Worm (Caenorhabditis elegans) whole organism, late embryonic: ENCODE data around the gene Y10G11A.1.

Source experiments
- C08G9.2 ChIP-seq: sonication (generic microtip); optimal IDR thresholded peaks from 2 replicates; lab custom pipeline; 2016; ENCODE audit warnings: mild to moderate bottlenecking, missing genetic modification characterization, moderate library complexity, missing compliant biosample characterization
- C38D4.7 ChIP-seq: fragments of 200-800 bp; sonication (Bioruptor generic); optimal IDR thresholded peaks from 2 replicates; lab custom pipeline; 2018; ENCODE audit warnings: mild to moderate bottlenecking, missing genetic modification characterization, moderate library complexity, missing compliant biosample characterization
- T23F11.4 ChIP-seq: fragments of 200-800 bp; sonication (Bioruptor generic); optimal IDR thresholded peaks from 2 replicates; lab custom pipeline; 2018; ENCODE audit warnings: mild to moderate bottlenecking, missing genetic modification characterization, missing compliant biosample characterization
- Y22D7AL.16 ChIP-seq: sonication (generic microtip); optimal IDR thresholded peaks from 2 replicates; lab custom pipeline; 2016; ENCODE audit warnings: missing genetic modification characterization, missing compliant biosample characterization
- ahr-1 ChIP-seq: sonication (generic microtip); optimal IDR thresholded peaks from 2 replicates; lab custom pipeline; 2016; ENCODE audit warnings: missing genetic modification characterization, missing compliant biosample characterization
- ceh-14 ChIP-seq: sonication (generic microtip); optimal IDR thresholded peaks from 2 replicates; lab custom pipeline; 2016; ENCODE audit warnings: missing genotype, missing genetic modification characterization, missing compliant biosample characterization
- ceh-18 ChIP-seq: sonication (generic microtip); optimal IDR thresholded peaks from 2 replicates; lab custom pipeline; 2016; ENCODE audit warnings: missing genetic modification characterization, missing compliant biosample characterization
- ceh-19 ChIP-seq: fragments of 200-800 bp; sonication (Bioruptor generic); optimal IDR thresholded peaks from 2 replicates; lab custom pipeline; 2018; ENCODE audit warnings: mild to moderate bottlenecking, missing genetic modification characterization, missing compliant biosample characterization
- ceh-31 ChIP-seq: sonication (generic microtip); optimal IDR thresholded peaks from 2 replicates; lab custom pipeline; 2016; ENCODE audit warnings: missing genetic modification characterization, missing compliant biosample characterization
- ceh-45 ChIP-seq: fragments of 200-800 bp; sonication (Bioruptor generic); IDR thresholded peaks from 2 replicates; pipeline ENCODE4 v1.3.6; 2022; ENCODE audit warnings: missing genetic modification reagents, missing genetic modification characterization, missing compliant biosample characterization
- ceh-48 ChIP-seq: sonication (generic microtip); optimal IDR thresholded peaks from 2 replicates; lab custom pipeline; 2016; ENCODE audit warnings: missing genetic modification characterization, inconsistent platforms, missing compliant biosample characterization
- ceh-6 ChIP-seq: fragments of 200-800 bp; sonication (Bioruptor generic); optimal IDR thresholded peaks from 2 replicates; lab custom pipeline; 2018; ENCODE audit warnings: mild to moderate bottlenecking, missing genetic modification characterization, missing compliant biosample characterization
- ceh-9 ChIP-seq: sonication (generic microtip); optimal IDR thresholded peaks from 2 replicates; lab custom pipeline; 2016; ENCODE audit warnings: mild to moderate bottlenecking, missing genetic modification characterization, inconsistent platforms, missing compliant biosample characterization
- elt-2 ChIP-seq: sonication (generic microtip); optimal IDR thresholded peaks from 2 replicates; lab custom pipeline; 2016; ENCODE audit warnings: missing genetic modification reagents, missing genetic modification characterization, missing compliant biosample characterization
- elt-4 ChIP-seq: sonication (generic microtip); optimal IDR thresholded peaks from 2 replicates; lab custom pipeline; 2016; ENCODE audit warnings: missing genetic modification characterization, missing compliant biosample characterization
- ets-4 ChIP-seq: sonication (generic microtip); optimal IDR thresholded peaks from 2 replicates; lab custom pipeline; 2016; ENCODE audit warnings: missing genetic modification characterization, missing compliant biosample characterization
- fkh-6 ChIP-seq: sonication (generic microtip); optimal IDR thresholded peaks from 2 replicates; lab custom pipeline; 2016; ENCODE audit warnings: missing genetic modification characterization, missing compliant biosample characterization
- gmeb-2 ChIP-seq: sonication (generic microtip); optimal IDR thresholded peaks from 2 replicates; lab custom pipeline; 2016; ENCODE audit warnings: missing genetic modification characterization, inconsistent platforms, missing compliant biosample characterization
- hlh-13 ChIP-seq: fragments of 200-800 bp; sonication (Bioruptor generic); optimal IDR thresholded peaks from 2 replicates; lab custom pipeline; 2018; ENCODE audit warnings: mild to moderate bottlenecking, missing genetic modification characterization, missing compliant biosample characterization
- lin-11 ChIP-seq: fragments of 200-800 bp; sonication (Bioruptor generic); optimal IDR thresholded peaks from 2 replicates; lab custom pipeline; 2018; ENCODE audit warnings: mild to moderate bottlenecking, missing genetic modification characterization, missing compliant biosample characterization
- madf-2 ChIP-seq: sonication (generic microtip); optimal IDR thresholded peaks from 2 replicates; lab custom pipeline; 2017; ENCODE audit warnings: missing genetic modification characterization, missing compliant biosample characterization
- mec-3 ChIP-seq: sonication (generic microtip); optimal IDR thresholded peaks from 2 replicates; lab custom pipeline; 2016; ENCODE audit warnings: borderline replicate concordance, missing genetic modification characterization, missing compliant biosample characterization
- nfya-1 ChIP-seq: sonication (generic microtip); optimal IDR thresholded peaks from 2 replicates; lab custom pipeline; 2017; ENCODE audit warnings: missing genetic modification characterization, mild to moderate bottlenecking, missing compliant biosample characterization, antibody characterized with exemption, moderate library complexity
- nhr-11 ChIP-seq: fragments of 150-350 bp; optimal IDR thresholded peaks from 2 replicates; lab custom pipeline; 2014; ENCODE audit warnings: missing biosample characterization, missing genetic modification characterization
- nhr-232 ChIP-seq: sonication (generic microtip); optimal IDR thresholded peaks from 2 replicates; lab custom pipeline; 2016; ENCODE audit warnings: missing genetic modification characterization, missing compliant biosample characterization
- npax-4 ChIP-seq: sonication (generic microtip); optimal IDR thresholded peaks from 2 replicates; lab custom pipeline; 2016; ENCODE audit warnings: missing genetic modification characterization, missing compliant biosample characterization
- odd-2 ChIP-seq: sonication (generic microtip); optimal IDR thresholded peaks from 2 replicates; lab custom pipeline; 2017; ENCODE audit warnings: antibody characterized with exemption, mild to moderate bottlenecking, missing genetic modification characterization, missing compliant biosample characterization
- pat-9 ChIP-seq: fragments of 200-800 bp; sonication (Bioruptor generic); optimal IDR thresholded peaks from 2 replicates; lab custom pipeline; 2018; ENCODE audit warnings: mild to moderate bottlenecking, missing genetic modification characterization, moderate library complexity, missing compliant biosample characterization
- pax-1 ChIP-seq: fragments of 150-350 bp; optimal IDR thresholded peaks from 2 replicates; lab custom pipeline; 2014; ENCODE audit warnings: missing biosample characterization, missing genetic modification characterization
- pha-4 ChIP-seq: fragments of 150-350 bp; optimal IDR thresholded peaks from 2 replicates; lab custom pipeline; 2018; ENCODE audit warnings: missing biosample characterization, missing genetic modification reagents, missing genetic modification characterization
- pqm-1 ChIP-seq: sonication (generic microtip); optimal IDR thresholded peaks from 2 replicates; lab custom pipeline; 2016; ENCODE audit warnings: missing genetic modification characterization, missing compliant biosample characterization
- ref-2 ChIP-seq: sonication (generic microtip); optimal IDR thresholded peaks from 2 replicates; lab custom pipeline; 2016; ENCODE audit warnings: missing genetic modification characterization, missing compliant biosample characterization
- sdc-2 ChIP-seq: sonication (generic microtip); optimal IDR thresholded peaks from 2 replicates; lab custom pipeline; 2016; ENCODE audit warnings: missing genotype, missing genetic modification characterization, missing compliant biosample characterization
- sox-4 ChIP-seq: sonication (generic microtip); optimal IDR thresholded peaks from 2 replicates; lab custom pipeline; 2017; ENCODE audit warnings: mild to moderate bottlenecking, missing genetic modification characterization, inconsistent platforms, missing compliant biosample characterization
- syd-9 ChIP-seq: sonication (generic microtip); optimal IDR thresholded peaks from 2 replicates; lab custom pipeline; 2016; ENCODE audit warnings: mild to moderate bottlenecking, missing genetic modification characterization, moderate library complexity, missing compliant biosample characterization
- ttx-3 ChIP-seq: sonication (generic microtip); optimal IDR thresholded peaks from 2 replicates; lab custom pipeline; 2016; ENCODE audit warnings: missing genetic modification reagents, missing genetic modification characterization, missing compliant biosample characterization
- unc-3 ChIP-seq, 2 experiments: fragments of 200-800 bp in 1 of 2; sonication (Bioruptor generic) in 1 of 2; sonication (generic microtip) in 1 of 2; conservative IDR thresholded peaks in 1 of 2; optimal IDR thresholded peaks in 1 of 2; 2 replicates each; pipeline versions ENCODE4 v1.3.6 to Lab custom; 2016 to 2022; ENCODE audit warnings: missing compliant biosample characterization in 2 of 2, missing genetic modification characterization in 2 of 2, missing genetic modification reagents in 1 of 2
- unc-42 ChIP-seq: sonication (generic microtip); optimal IDR thresholded peaks from 2 replicates; lab custom pipeline; 2016; ENCODE audit warnings: missing genotype, missing genetic modification characterization, missing compliant biosample characterization
- unc-86 ChIP-seq: sonication (generic microtip); optimal IDR thresholded peaks from 2 replicates; lab custom pipeline; 2016; ENCODE audit warnings: missing genetic modification characterization, missing compliant biosample characterization
- ztf-16 ChIP-seq: sonication (generic microtip); optimal IDR thresholded peaks from 2 replicates; lab custom pipeline; 2017; ENCODE audit warnings: missing genetic modification characterization, missing compliant biosample characterization

Gene Y10G11A.1

ce11 chrIV:16397845-16398607, 26.4 kb upstream of the Y10G11A.1 start (continued):
- peak; percentile 58 for TF ChIP-seq unc-86 (tag; lab: Kevin White, UChicago)
- no peak for TF ChIP-seq fkh-6 (tag; lab: Kevin White, UChicago)
- no peak for TF ChIP-seq elt-4
- TF ChIP-seq nhr-11 (tag; lab: Kevin White, UChicago), result no peak
- no peak for TF ChIP-seq pax-1 (tag; lab: Kevin White, UChicago)
- TF ChIP-seq T23F11.4 (GFP tag; lab: Kevin White, UChicago), result no peak
- peak; percentile 59 for TF ChIP-seq C08G9.2 (tag; lab: Kevin White, UChicago)
- TF ChIP-seq odd-2 (tag; lab: Kevin White, UChicago), result peak; percentile 0
- TF ChIP-seq sdc-2, result no peak
- TF ChIP-seq sox-4 (tag; lab: Kevin White, UChicago), result peak; percentile 26
- no peak for TF ChIP-seq ceh-31 (tag; lab: Kevin White, UChicago)
- TF ChIP-seq pat-9 (tag; lab: Kevin White, UChicago), result peak; percentile 75
- TF ChIP-seq elt-2 (tag; lab: Kevin White, UChicago), result peak; percentile 20
- TF ChIP-seq mec-3 (tag; lab: Kevin White, UChicago), result no peak
- TF ChIP-seq gmeb-2 (tag; lab: Kevin White, UChicago), result peak; percentile 32
- peak; percentile 35 for TF ChIP-seq ztf-16 (tag; lab: Kevin White, UChicago)
- peak; percentile 24 for TF ChIP-seq npax-4 (tag; lab: Kevin White, UChicago)
- no peak for TF ChIP-seq pqm-1
- TF ChIP-seq, all 69 proteins: peak for 34

- TF ChIP-seq ztf-16 (tag; lab: Kevin White, UChicago) (peak; percentile 19), syd-9 (no peak), ref-2 (tag; lab: Kevin White, UChicago) (no peak), ceh-6 (no peak), lin-11 (tag; lab: Kevin White, UChicago) (peak; percentile 52), ceh-45 (GFP tag; lab: Robert Waterston, UW) (peak; percentile 73), unc-86 (tag; lab: Kevin White, UChicago) (no peak), gmeb-2 (tag; lab: Kevin White, UChicago) (peak; percentile 49), hlh-13 (GFP tag; lab: Kevin White, UChicago) (peak; percentile 34), madf-2 (tag; lab: Kevin White, UChicago) (peak; percentile 42), Y22D7AL.16 (tag; lab: Kevin White, UChicago) (peak; percentile 49), ceh-19 (GFP tag; lab: Kevin White, UChicago) (no peak), C38D4.7 (peak; percentile 45), pha-4 (tag; lab: Kevin White, UChicago) (no peak), pat-9 (tag; lab: Kevin White, UChicago) (peak; percentile 41), ttx-3 (tag; lab: Kevin White, UChicago) (peak; percentile 26), fkh-6 (tag; lab: Kevin White, UChicago) (peak; percentile 40), ets-4 (tag; lab: Kevin White, UChicago) (no peak), unc-3 (GFP tag; conservative IDR thresholded peaks at IDR 0.05; lab: Robert Waterston, UW) (peak; percentile 74), unc-3 (tag; optimal IDR thresholded peaks at IDR 0.05; lab: Kevin White, UChicago) (peak; percentile 19), ceh-14 (tag; lab: Kevin White, UChicago) (peak; percentile 55), ceh-18 (tag; lab: Kevin White, UChicago) (peak; percentile 4), elt-2 (tag; lab: Kevin White, UChicago) (peak; percentile 36), ceh-9 (tag; lab: Kevin White, UChicago) (peak; percentile 21), ceh-48 (tag; lab: Kevin White, UChicago) (peak; percentile 52), unc-42 (tag; lab: Kevin White, UChicago) (no peak), nhr-232 (tag; lab: Kevin White, UChicago) (peak; percentile 21), ahr-1 (tag; lab: Kevin White, UChicago) (no peak), nfya-1 (tag; lab: Kevin White, UChicago) (peak; percentile 19)
Observed at ce11 chrIV:16399017-16399416, 25.4 kb upstream of the Y10G11A.1 start.
